Fruit fly (Drosophila melanogaster): ENCODE measurements around the gene wts.
A peak's percentile ranks its signal among the peaks of the same experiment; 100 is the strongest.

The wts gene

dm6 chr3R:30761140-30761539 lies 45.3 kb downstream of the wts start (continued):
- no peak for TF ChIP-seq Fer2 (tag; optimal IDR thresholded peaks at IDR 0.05)
- TF ChIP-seq CG12071 (GFP tag; optimal IDR thresholded peaks at IDR 0.05): no peak
- TF ChIP-seq Dp (GFP tag; optimal IDR thresholded peaks at IDR 0.05): no peak
- TF ChIP-seq CG17912 (GFP tag; optimal IDR thresholded peaks at IDR 0.05): no peak
- no peak for TF ChIP-seq B-H2 (GFP tag; optimal IDR thresholded peaks at IDR 0.05)
- TF ChIP-seq NFAT (GFP tag; IDR thresholded peaks at IDR 0.05): no peak
- TF ChIP-seq salm (tag; optimal IDR thresholded peaks at IDR 0.05): no peak
- TF ChIP-seq tll (GFP tag; optimal IDR thresholded peaks at IDR 0.05): peak in 1 of 2 experiments; percentile 53
- no peak for TF ChIP-seq Atf-2 (GFP tag; optimal IDR thresholded peaks at IDR 0.05)
- TF ChIP-seq CG9609 (GFP tag; optimal IDR thresholded peaks at IDR 0.05): no peak
- no peak for TF ChIP-seq Stat92E (GFP tag; optimal IDR thresholded peaks at IDR 0.05)
- TF ChIP-seq gfzf (GFP tag; optimal IDR thresholded peaks at IDR 0.05): no peak
- TF ChIP-seq CG8359 (GFP tag; optimal IDR thresholded peaks at IDR 0.05; ENCODE audit: borderline replicate concordance): peak; percentile 49
- 0 out of 3 replicates have a peak, but pooled peaks have one; percentile 26 for TF ChIP-seq gce (GFP tag; IDR thresholded peaks at IDR 0.05)
- TF ChIP-seq CG4360 (GFP tag; IDR thresholded peaks at IDR 0.05): no peak
- TF ChIP-seq NC2β (GFP tag; optimal IDR thresholded peaks at IDR 0.05): peak; percentile 38
- TF ChIP-seq trh (GFP tag; optimal IDR thresholded peaks at IDR 0.05): no peak
- TF ChIP-seq CG13775 (GFP tag; optimal IDR thresholded peaks at IDR 0.05): peak; percentile 16
- TF ChIP-seq kah (GFP tag; optimal IDR thresholded peaks at IDR 0.05): no peak
- peak; percentile 69 for TF ChIP-seq CG4282 (GFP tag; optimal IDR thresholded peaks at IDR 0.05)
- peak; percentile 50 for TF ChIP-seq Spps (tag; optimal IDR thresholded peaks at IDR 0.05)
- TF ChIP-seq Xbp1 (GFP tag; optimal IDR thresholded peaks at IDR 0.05): peak; percentile 54
- no peak for TF ChIP-seq CG7745 (tag; optimal IDR thresholded peaks at IDR 0.05)
- TF ChIP-seq ab (GFP tag; optimal IDR thresholded peaks at IDR 0.05): no peak
- TF ChIP-seq CG7372 (GFP tag; IDR thresholded peaks at IDR 0.05): no peak
- TF ChIP-seq CG1233 (GFP tag; optimal IDR thresholded peaks at IDR 0.05): no peak
- TF ChIP-seq CG4617 (GFP tag; optimal IDR thresholded peaks at IDR 0.05; ENCODE audit: borderline replicate concordance): no peak
- TF ChIP-seq CG1792 (GFP tag; optimal IDR thresholded peaks at IDR 0.05): no peak
- TF ChIP-seq Trl (optimal IDR thresholded peaks at IDR 0.05): no peak
- TF ChIP-seq Trl (GFP tag; optimal IDR thresholded peaks at IDR 0.05): peak; percentile 4
- TF ChIP-seq NC2α (GFP tag; optimal IDR thresholded peaks at IDR 0.05): no peak
- TF ChIP-seq sisA (GFP tag; IDR thresholded peaks at IDR 0.05): peak; percentile 50; the same call in 1 of the 2 replicates
- peak; percentile 62 for TF ChIP-seq Fer1 (GFP tag; optimal IDR thresholded peaks at IDR 0.05)
- TF ChIP-seq Hsf (GFP tag; optimal IDR thresholded peaks at IDR 0.05): peak; percentile 34
- TF ChIP-seq zf30C (GFP tag; optimal IDR thresholded peaks at IDR 0.05): no peak
- TF ChIP-seq toy (GFP tag; IDR thresholded peaks at IDR 0.05): no peak
- TF ChIP-seq CG12104 (GFP tag; optimal IDR thresholded peaks at IDR 0.05): no peak
- no peak for TF ChIP-seq bowl (GFP tag; IDR thresholded peaks at IDR 0.05)
- TF ChIP-seq CG6683 (GFP tag; optimal IDR thresholded peaks at IDR 0.05): peak; percentile 22
- TF ChIP-seq yki (optimal IDR thresholded peaks at IDR 0.05): no peak
- TF ChIP-seq CG15696 (tag; optimal IDR thresholded peaks at IDR 0.05): peak; percentile 60
- TF ChIP-seq insv (GFP tag; optimal IDR thresholded peaks at IDR 0.05): no peak
- TF ChIP-seq oc (tag; optimal IDR thresholded peaks at IDR 0.05): no peak
- no peak for TF ChIP-seq CG1024 (GFP tag; IDR thresholded peaks at IDR 0.05)
- no peak for TF ChIP-seq usp (GFP tag; optimal IDR thresholded peaks at IDR 0.05)
- TF ChIP-seq CG2875 (GFP tag; optimal IDR thresholded peaks at IDR 0.05): no peak
- peak; percentile 75 for TF ChIP-seq gem (tag; optimal IDR thresholded peaks at IDR 0.05)
- TF ChIP-seq stc (GFP tag; IDR thresholded peaks at IDR 0.05): peak; percentile 46
- TF ChIP-seq chn (GFP tag; optimal IDR thresholded peaks at IDR 0.05): peak; percentile 48
- TF ChIP-seq CG15601 (tag; optimal IDR thresholded peaks at IDR 0.05): peak; percentile 45
- TF ChIP-seq H2.0 (GFP tag; IDR thresholded peaks at IDR 0.05): no peak

Data from whole organism, embryonic.